Fruit fly (Drosophila melanogaster): ENCODE results near the gene CG34453.

Gene CG34453

dm6 chr3L:199754-200596 is 33.2 kb downstream of the CG34453 start, which contains the start of the genes rno and mri:
rno (minus strand) TSS chr3L:199762.
mri (plus strand) TSS chr3L:200174.
- TF ChIP-seq fkh (GFP tag; optimal IDR thresholded peaks at IDR 0.05) = peak; percentile 81
- peak; percentile 39 for TF ChIP-seq Eip78C (GFP tag)
- no peak for TF ChIP-seq Hr38 (GFP tag; optimal IDR thresholded peaks at IDR 0.05)
- peak; percentile 11; the same call in 1 of the 2 replicates for TF ChIP-seq CG11294 (GFP tag; IDR thresholded peaks at IDR 0.05)
- peak in 1 of 2 experiments; percentile 19 for TF ChIP-seq ss (GFP tag; optimal IDR thresholded peaks at IDR 0.05)
- TF ChIP-seq dsx (GFP tag; optimal IDR thresholded peaks at IDR 0.05; ENCODE audit: poor library complexity, severe bottlenecking) = no peak
- TF ChIP-seq vri (GFP tag; optimal IDR thresholded peaks at IDR 0.05) = no peak
- no peak for TF ChIP-seq CG1621 (tag; optimal IDR thresholded peaks at IDR 0.05)
- no peak for TF ChIP-seq CG11902 (GFP tag; optimal IDR thresholded peaks at IDR 0.05)
- peak; percentile 24 for TF ChIP-seq Sox14 (GFP tag; optimal IDR thresholded peaks at IDR 0.05)
- no peak for TF ChIP-seq fd59A (GFP tag; optimal IDR thresholded peaks at IDR 0.05)
- TF ChIP-seq acj6 (GFP tag; optimal IDR thresholded peaks at IDR 0.05) = peak; percentile 53
- TF ChIP-seq Ets21C (GFP tag; optimal IDR thresholded peaks at IDR 0.05) = no peak
- peak; percentile 57 for TF ChIP-seq achi (GFP tag; optimal IDR thresholded peaks at IDR 0.05)
- peak; percentile 52 for TF ChIP-seq lz (GFP tag; optimal IDR thresholded peaks at IDR 0.05)
- TF ChIP-seq Smox (GFP tag; optimal IDR thresholded peaks at IDR 0.05) = no peak
- TF ChIP-seq CG32006 (GFP tag; optimal IDR thresholded peaks at IDR 0.05) = peak; percentile 51
- no peak for TF ChIP-seq spab (GFP tag; optimal IDR thresholded peaks at IDR 0.05)
- TF ChIP-seq topi (GFP tag; optimal IDR thresholded peaks at IDR 0.05) = no peak
- no peak for TF ChIP-seq CG4318 (GFP tag; optimal IDR thresholded peaks at IDR 0.05)
- no peak for TF ChIP-seq CG7368 (GFP tag; optimal IDR thresholded peaks at IDR 0.05)
- TF ChIP-seq Sox15 (GFP tag; optimal IDR thresholded peaks at IDR 0.05) = peak; percentile 56
- peak; percentile 32 for TF ChIP-seq cyc (GFP tag; optimal IDR thresholded peaks at IDR 0.05)
- TF ChIP-seq CG6163 (GFP tag; IDR thresholded peaks at IDR 0.05) = peak; percentile 52; the same call in 2 of the 3 replicates
- no peak for TF ChIP-seq CG16779 (tag; optimal IDR thresholded peaks at IDR 0.05)
- peak; percentile 72 for TF ChIP-seq CG3032 (tag; optimal IDR thresholded peaks at IDR 0.05)
- TF ChIP-seq Hr4 (GFP tag; optimal IDR thresholded peaks at IDR 0.05) = no peak
- peak; percentile 59 for TF ChIP-seq CG34406 (GFP tag; optimal IDR thresholded peaks at IDR 0.05)
- no peak for TF ChIP-seq svp (GFP tag)
- TF ChIP-seq CG6854 (GFP tag; optimal IDR thresholded peaks at IDR 0.05) = peak; percentile 39
- no peak for TF ChIP-seq CG6808 (GFP tag; optimal IDR thresholded peaks at IDR 0.05)
- TF ChIP-seq CG31627 (GFP tag; optimal IDR thresholded peaks at IDR 0.05) = peak; percentile 40
- peak; percentile 64 for TF ChIP-seq CG8632 (GFP tag; optimal IDR thresholded peaks at IDR 0.05)
- TF ChIP-seq CG10631 (GFP tag; optimal IDR thresholded peaks at IDR 0.05) = peak; percentile 77
- peak; percentile 58 for TF ChIP-seq esn (GFP tag; optimal IDR thresholded peaks at IDR 0.05)
- TF ChIP-seq pdm3 (GFP tag; optimal IDR thresholded peaks at IDR 0.05) = no peak
- TF ChIP-seq Eip93F (GFP tag; optimal IDR thresholded peaks at IDR 0.05) = peak; percentile 52
- no peak for TF ChIP-seq dac (GFP tag; optimal IDR thresholded peaks at IDR 0.05)
- no peak for TF ChIP-seq CG9139 (GFP tag; optimal IDR thresholded peaks at IDR 0.05)
- no peak for TF ChIP-seq CG8319 (GFP tag; optimal IDR thresholded peaks at IDR 0.05)
- no peak for TF ChIP-seq CG6276 (GFP tag; optimal IDR thresholded peaks at IDR 0.05)
- no peak for TF ChIP-seq Hr39 (GFP tag; optimal IDR thresholded peaks at IDR 0.05)
- peak; percentile 59 for TF ChIP-seq OdsH (GFP tag; optimal IDR thresholded peaks at IDR 0.05)
- TF ChIP-seq Sox102F (GFP tag; optimal IDR thresholded peaks at IDR 0.05) = peak; percentile 28
- no peak for TF ChIP-seq CG10669 (GFP tag; optimal IDR thresholded peaks at IDR 0.05)
- 0 out of 2 replicates have a peak, but pooled peaks have one; percentile 25 for TF ChIP-seq Gug (GFP tag; IDR thresholded peaks at IDR 0.05)
- TF ChIP-seq CG3919 (GFP tag; optimal IDR thresholded peaks at IDR 0.05) = peak; percentile 59
- TF ChIP-seq Lpt (GFP tag; optimal IDR thresholded peaks at IDR 0.05) = no peak
- TF ChIP-seq Met (GFP tag; optimal IDR thresholded peaks at IDR 0.05) = no peak
- no peak for TF ChIP-seq Eip75B (GFP tag; optimal IDR thresholded peaks at IDR 0.05)
- TF ChIP-seq eg (GFP tag; IDR thresholded peaks at IDR 0.05) = peak; percentile 82
